Worm (Caenorhabditis elegans) whole organism, young adult: ENCODE measurements around the gene nspc-20.

Experiments used
- C06A6.2 ChIP-seq: fragments of 200-800 bp; sonication (Bioruptor generic); conservative IDR thresholded peaks from 2 replicates; pipeline ENCODE4 v1.3.6; 2022; ENCODE audit warnings: missing genetic modification characterization, missing compliant biosample characterization
- C17E4.6 ChIP-seq: fragments of 200-800 bp; sonication (Bioruptor generic); IDR thresholded peaks from 2 replicates; pipeline ENCODE4 v1.3.6; 2022; ENCODE audit warnings: missing genetic modification reagents, missing genetic modification characterization, missing compliant biosample characterization
- D2030.7 ChIP-seq: fragments of 200-800 bp; sonication (Bioruptor generic); IDR thresholded peaks from 2 replicates; pipeline ENCODE4 v1.3.6; 2022; ENCODE audit warnings: missing genetic modification reagents, missing genetic modification characterization, missing compliant biosample characterization
- F23B12.7 ChIP-seq: sonication (generic microtip); optimal IDR thresholded peaks from 2 replicates; lab custom pipeline; 2017; ENCODE audit warnings: missing genetic modification characterization, mild to moderate bottlenecking, missing compliant biosample characterization, antibody characterized with exemption, moderate library complexity; ENCODE audit not compliant: insufficient read depth
- F57A8.1 ChIP-seq: fragments of 200-800 bp; sonication (Bioruptor generic); optimal IDR thresholded peaks from 2 replicates; lab custom pipeline; 2018; ENCODE audit warnings: mild to moderate bottlenecking, missing genetic modification characterization, moderate library complexity, missing compliant biosample characterization
- F57C9.4 ChIP-seq: sonication (generic microtip); optimal IDR thresholded peaks from 2 replicates; lab custom pipeline; 2017; ENCODE audit warnings: mild to moderate bottlenecking, missing genetic modification characterization, missing compliant biosample characterization
- T07F8.4 ChIP-seq: sonication (generic microtip); optimal IDR thresholded peaks from 2 replicates; lab custom pipeline; 2016; ENCODE audit warnings: mild to moderate bottlenecking, missing genetic modification characterization, moderate library complexity, missing compliant biosample characterization
- T26A5.8 ChIP-seq: sonication (generic microtip); optimal IDR thresholded peaks from 2 replicates; lab custom pipeline; 2016; ENCODE audit warnings: missing genetic modification characterization, missing compliant biosample characterization
- Y67H2A.10 ChIP-seq: fragments of 200-800 bp; sonication (Bioruptor generic); conservative IDR thresholded peaks from 2 replicates; pipeline ENCODE4 v1.3.6; 2022; ENCODE audit warnings: missing genetic modification reagents, missing genetic modification characterization, missing compliant biosample characterization
- Y95B8A.8 ChIP-seq: fragments of 200-800 bp; sonication (Bioruptor generic); IDR thresholded peaks from 2 replicates; pipeline ENCODE4 v1.3.6; 2022; ENCODE audit warnings: missing genetic modification reagents, missing genetic modification characterization, missing compliant biosample characterization
- ama-1 ChIP-seq, 3 experiments: fragments of 150-350 bp in 1 of 3; sonication (generic microtip) in 2 of 3; optimal IDR thresholded peaks; 2 replicates each; lab custom pipeline; 2014 to 2018; ENCODE audit warnings: missing biosample characterization in 2 of 3, missing genetic modification characterization in 2 of 3, missing genetic modification reagents in 2 of 3
- bed-1 ChIP-seq: fragments of 200-800 bp; sonication (Bioruptor generic); IDR thresholded peaks from 2 replicates; pipeline ENCODE4 v1.3.6; 2022; ENCODE audit warnings: missing genetic modification reagents, missing genetic modification characterization, missing compliant biosample characterization
- ccch-3 ChIP-seq: fragments of 200-800 bp; sonication (Bioruptor generic); optimal IDR thresholded peaks from 2 replicates; lab custom pipeline; 2018; ENCODE audit warnings: mild to moderate bottlenecking, missing genetic modification characterization, missing compliant biosample characterization
- cebp-1 ChIP-seq, 2 experiments: fragments of 200-800 bp in 1 of 2; sonication (Bioruptor generic) in 1 of 2; sonication (generic microtip) in 1 of 2; IDR thresholded peaks in 1 of 2; optimal IDR thresholded peaks in 1 of 2; 2 replicates each; pipeline versions ENCODE4 v1.3.6 to Lab custom; 2017 to 2022; ENCODE audit warnings: missing compliant biosample characterization in 2 of 2, missing genetic modification characterization in 2 of 2, mild to moderate bottlenecking in 1 of 2, missing genetic modification reagents in 1 of 2, moderate library complexity in 1 of 2
- cebp-2 ChIP-seq: fragments of 200-800 bp; sonication (Bioruptor generic); IDR thresholded peaks from 2 replicates; pipeline ENCODE4 v1.3.6; 2022; ENCODE audit warnings: missing genetic modification characterization, missing compliant biosample characterization
- dox-1 ChIP-seq: fragments of 200-800 bp; sonication (Bioruptor generic); IDR thresholded peaks from 2 replicates; pipeline ENCODE4 v1.3.6; 2022; ENCODE audit warnings: missing genetic modification reagents, missing genetic modification characterization, missing compliant biosample characterization
- egl-18 ChIP-seq: fragments of 200-800 bp; sonication (Bioruptor generic); IDR thresholded peaks from 2 replicates; pipeline ENCODE4 v1.3.6; 2022; ENCODE audit warnings: missing genetic modification reagents, missing genetic modification characterization, missing compliant biosample characterization
- egrh-3 ChIP-seq: fragments of 200-800 bp; sonication (Bioruptor generic); IDR thresholded peaks from 2 replicates; pipeline ENCODE4 v1.3.6; 2022; ENCODE audit warnings: missing genetic modification reagents, missing genetic modification characterization, missing compliant biosample characterization
- ekl-4 ChIP-seq: fragments of 200-800 bp; sonication (Bioruptor generic); IDR thresholded peaks from 2 replicates; pipeline ENCODE4 v1.3.6; 2022; ENCODE audit warnings: missing genetic modification reagents, missing genetic modification characterization, missing compliant biosample characterization
- ets-4 ChIP-seq: fragments of 200-800 bp; sonication (Bioruptor generic); optimal IDR thresholded peaks from 2 replicates; lab custom pipeline; 2018; ENCODE audit warnings: mild to moderate bottlenecking, missing genetic modification characterization, missing compliant biosample characterization
- fkh-3 ChIP-seq: sonication (generic microtip); optimal IDR thresholded peaks from 2 replicates; lab custom pipeline; 2016; ENCODE audit warnings: mild to moderate bottlenecking, missing genetic modification characterization, missing compliant biosample characterization
- gei-17 ChIP-seq: fragments of 200-800 bp; sonication (Bioruptor generic); optimal IDR thresholded peaks from 2 replicates; lab custom pipeline; 2018; ENCODE audit warnings: mild to moderate bottlenecking, missing genetic modification characterization, missing compliant biosample characterization
- hmg-20 ChIP-seq: fragments of 200-800 bp; sonication (Bioruptor generic); IDR thresholded peaks from 2 replicates; pipeline ENCODE4 v1.3.6; 2022; ENCODE audit warnings: missing genetic modification reagents, missing genetic modification characterization, missing compliant biosample characterization
- hrde-1 ChIP-seq: sonication (generic microtip); optimal IDR thresholded peaks from 2 replicates; lab custom pipeline; 2016; ENCODE audit warnings: missing genetic modification characterization, mild to moderate bottlenecking, missing compliant biosample characterization, moderate library complexity, missing genotype, missing genetic modification reagents, borderline replicate concordance
- let-526 ChIP-seq: fragments of 200-800 bp; sonication (Bioruptor generic); IDR thresholded peaks from 2 replicates; pipeline ENCODE4 v1.3.6; 2022; ENCODE audit warnings: missing genetic modification reagents, missing genetic modification characterization, missing compliant biosample characterization
- lin-26 ChIP-seq: fragments of 200-800 bp; sonication (Bioruptor generic); IDR thresholded peaks from 2 replicates; pipeline ENCODE4 v1.3.6; 2022; ENCODE audit warnings: missing genetic modification reagents, missing genetic modification characterization, missing compliant biosample characterization
- lsy-27 ChIP-seq: sonication (generic microtip); optimal IDR thresholded peaks from 2 replicates; lab custom pipeline; 2017; ENCODE audit warnings: missing genetic modification characterization, mild to moderate bottlenecking, missing compliant biosample characterization, antibody characterized with exemption, missing genotype, borderline replicate concordance; ENCODE audit not compliant: insufficient read depth
- madf-10 ChIP-seq: sonication (generic microtip); optimal IDR thresholded peaks from 2 replicates; lab custom pipeline; 2016; ENCODE audit warnings: mild to moderate bottlenecking, missing genetic modification characterization, missing compliant biosample characterization
- madf-8 ChIP-seq: fragments of 200-800 bp; sonication (Bioruptor generic); conservative IDR thresholded peaks from 2 replicates; pipeline ENCODE4 v1.3.6; 2022; ENCODE audit warnings: missing genetic modification reagents, missing genetic modification characterization, missing compliant biosample characterization
- mel-28 ChIP-seq: sonication (generic microtip); optimal IDR thresholded peaks from 2 replicates; lab custom pipeline; 2016; ENCODE audit warnings: borderline replicate concordance, mild to moderate bottlenecking, missing genetic modification characterization, missing compliant biosample characterization
- mes-4 ChIP-seq: sonication (generic microtip); optimal IDR thresholded peaks from 2 replicates; lab custom pipeline; 2016; ENCODE audit warnings: missing genotype, missing genetic modification characterization, missing compliant biosample characterization
- mxl-1 ChIP-seq: sonication (generic microtip); optimal IDR thresholded peaks from 2 replicates; lab custom pipeline; 2016; ENCODE audit warnings: missing genetic modification characterization, missing compliant biosample characterization
- nfya-2 ChIP-seq: fragments of 200-800 bp; sonication (Bioruptor generic); IDR thresholded peaks from 2 replicates; pipeline ENCODE4 v1.3.6; 2022; ENCODE audit warnings: missing genetic modification reagents, missing genetic modification characterization, missing compliant biosample characterization
- nhr-80 ChIP-seq: sonication (generic microtip); optimal IDR thresholded peaks from 2 replicates; lab custom pipeline; 2016; ENCODE audit warnings: missing genetic modification characterization, missing compliant biosample characterization
- rcor-1 ChIP-seq: fragments of 200-800 bp; sonication (Bioruptor generic); IDR thresholded peaks from 2 replicates; pipeline ENCODE4 v1.3.6; 2022; ENCODE audit warnings: missing genetic modification reagents, missing genetic modification characterization, missing compliant biosample characterization
- rec-8 ChIP-seq, 2 experiments: sonication (generic microtip); optimal IDR thresholded peaks; 2 replicates each; lab custom pipeline; 2016; ENCODE audit warnings: mild to moderate bottlenecking in 2 of 2, missing genetic modification characterization in 2 of 2, missing genetic modification reagents in 2 of 2, missing genotype in 2 of 2, missing biosample characterization in 1 of 2, missing compliant biosample characterization in 1 of 2, moderate library complexity in 1 of 2
- sdz-38 ChIP-seq: sonication (generic microtip); optimal IDR thresholded peaks from 2 replicates; lab custom pipeline; 2016; ENCODE audit warnings: missing genotype, missing genetic modification characterization, missing compliant biosample characterization
- sea-2 ChIP-seq: fragments of 200-800 bp; sonication (Bioruptor generic); IDR thresholded peaks from 2 replicates; pipeline ENCODE4 v1.3.6; 2022; ENCODE audit warnings: missing genetic modification characterization, missing compliant biosample characterization
- snpc-3.4 ChIP-seq: sonication (generic microtip); optimal IDR thresholded peaks from 2 replicates; lab custom pipeline; 2017; ENCODE audit warnings: missing genetic modification characterization, mild to moderate bottlenecking, missing compliant biosample characterization, antibody characterized with exemption, moderate library complexity, missing genotype, missing genetic modification reagents
- snpc-4 ChIP-seq, 5 experiments: fragments of 150-350 bp in 1 of 5; sonication (generic microtip) in 4 of 5; optimal IDR thresholded peaks; 2 replicates each; lab custom pipeline; 2014 to 2018; ENCODE audit warnings: missing genetic modification characterization in 5 of 5, missing biosample characterization in 3 of 5, antibody characterized with exemption in 2 of 5, mild to moderate bottlenecking in 2 of 5, missing compliant biosample characterization in 2 of 5, missing genotype in 2 of 5, moderate library complexity in 2 of 5, missing genetic modification reagents in 1 of 5
- tbx-9 ChIP-seq: sonication (generic microtip); optimal IDR thresholded peaks from 2 replicates; lab custom pipeline; 2016; ENCODE audit warnings: borderline replicate concordance, missing genetic modification characterization, inconsistent platforms, missing compliant biosample characterization
- unc-130 ChIP-seq: sonication (generic microtip); optimal IDR thresholded peaks from 2 replicates; lab custom pipeline; 2016; ENCODE audit warnings: missing genetic modification reagents, missing genetic modification characterization, missing compliant biosample characterization
- ztf-18 ChIP-seq: sonication (generic microtip); optimal IDR thresholded peaks from 2 replicates; lab custom pipeline; 2016; ENCODE audit warnings: missing genotype, mild to moderate bottlenecking, missing genetic modification characterization, missing compliant biosample characterization
- ztf-25 ChIP-seq: fragments of 200-800 bp; sonication (Bioruptor generic); IDR thresholded peaks from 2 replicates; pipeline ENCODE4 v1.3.6; 2022; ENCODE audit warnings: missing genetic modification reagents, missing genetic modification characterization, missing compliant biosample characterization

Gene nspc-20

DNA sequence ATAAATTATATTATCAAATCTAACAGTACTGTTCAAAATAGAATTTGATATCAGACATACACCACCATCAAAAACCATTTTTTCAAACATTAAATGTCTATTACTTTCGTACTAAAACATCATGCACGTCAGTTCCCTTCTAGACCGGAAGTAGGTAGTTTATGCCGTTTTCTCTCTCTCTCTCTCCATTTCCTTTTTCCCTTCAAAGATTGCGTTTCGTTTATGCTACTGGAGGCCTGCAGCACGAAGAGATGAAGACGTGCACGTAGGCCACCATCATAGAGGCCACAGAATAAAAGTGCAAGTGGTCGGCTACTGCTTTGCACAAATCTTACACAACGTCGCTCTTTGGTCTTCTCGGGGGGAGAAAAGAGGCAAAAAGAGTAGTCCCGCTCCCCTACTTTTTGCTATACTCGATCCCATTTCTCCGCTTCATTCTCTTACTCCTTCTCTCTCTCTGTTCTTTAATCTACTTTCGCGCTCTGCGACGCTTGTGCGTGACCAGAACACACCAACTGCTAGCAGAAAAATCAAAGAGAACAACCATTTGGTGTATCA, 31.5 kb upstream of the nspc-20 start (continued):
- TF ChIP-seq dox-1 (peak; percentile 64), let-526 (GFP tag; lab: Robert Waterston, UW) (no peak), nfya-2 (GFP tag; lab: Robert Waterston, UW) (no peak), rcor-1 (GFP tag; lab: Robert Waterston, UW) (peak; percentile 32; the same call in 1 of the 2 replicates)

DNA sequence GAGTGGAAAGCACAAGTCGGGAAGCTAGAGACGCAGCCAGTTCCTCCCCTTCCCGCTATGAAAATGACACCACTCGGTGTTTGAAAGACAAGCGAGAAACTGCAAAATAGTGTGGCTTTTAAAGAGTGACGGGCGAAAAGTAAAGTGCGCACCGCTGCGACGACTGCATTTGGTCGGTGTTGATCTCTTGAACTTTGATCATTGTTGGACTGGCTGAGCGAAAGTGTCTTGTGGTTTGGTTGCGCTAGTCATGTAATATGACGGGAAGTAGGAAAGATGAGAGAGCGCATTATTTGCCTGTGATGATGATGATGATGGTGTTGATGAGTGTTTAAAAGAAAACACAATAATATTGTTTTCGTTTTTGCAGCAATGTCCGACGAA, 30.3 kb upstream of the nspc-20 start:
- TF ChIP-seq Y67H2A.10 (GFP tag; lab: Robert Waterston, UW) (no peak), sdz-38 (tag; lab: Kevin White, UChicago) (no peak), let-526 (GFP tag; lab: Robert Waterston, UW) (peak; percentile 27; the same call in 1 of the 2 replicates), ets-4 (GFP tag; lab: Kevin White, UChicago) (peak; percentile 61), lsy-27 (tag; lab: Kevin White, UChicago) (no peak), mes-4 (no peak), ztf-18 (tag; lab: Kevin White, UChicago) (peak; percentile 49), rcor-1 (GFP tag; lab: Robert Waterston, UW) (peak; percentile 49), cebp-2 (GFP tag; lab: Robert Waterston, UW) (no peak), madf-10 (tag; lab: Kevin White, UChicago) (peak; percentile 84), D2030.7 (GFP tag; lab: Robert Waterston, UW) (no peak), T07F8.4 (tag; lab: Kevin White, UChicago) (no peak), Y95B8A.8 (GFP tag; lab: Robert Waterston, UW) (no peak), unc-130 (GFP tag; lab: Kevin White, UChicago) (no peak), egrh-3 (no peak), nhr-80 (tag; lab: Kevin White, UChicago) (peak; percentile 99), mel-28 (tag; lab: Kevin White, UChicago) (no peak), C17E4.6 (GFP tag; lab: Robert Waterston, UW) (no peak), cebp-1 (GFP tag; IDR thresholded peaks at IDR 0.05; lab: Robert Waterston, UW) (peak; percentile 48; the same call in 1 of the 2 replicates), cebp-1 (tag; optimal IDR thresholded peaks at IDR 0.05; lab: Kevin White, UChicago) (peak; percentile 90), rec-8 (tag; optimal IDR thresholded peaks at IDR 0.05; lab: Kevin White, UChicago) (no peak), egl-18 (no peak), F57A8.1 (GFP tag; lab: Kevin White, UChicago) (no peak), hmg-20 (GFP tag; lab: Robert Waterston, UW) (no peak), tbx-9 (no peak), madf-8 (GFP tag; lab: Robert Waterston, UW) (no peak), C06A6.2 (GFP tag; lab: Robert Waterston, UW) (peak; percentile 75), ztf-25 (no peak), sea-2 (GFP tag; lab: Robert Waterston, UW) (no peak), F57C9.4 (tag; lab: Kevin White, UChicago) (no peak), snpc-4 (GFP tag; optimal IDR thresholded peaks at IDR 0.05; lab: Kevin White, UChicago) (no peak), snpc-4 (tag; optimal IDR thresholded peaks at IDR 0.05; lab: Kevin White, UChicago) (peak; percentile 49 to 61 (median 55)), lin-26 (GFP tag; lab: Robert Waterston, UW) (peak; percentile 46; the same call in 1 of the 2 replicates), hrde-1 (tag; lab: Kevin White, UChicago) (no peak), mxl-1 (tag; lab: Kevin White, UChicago) (no peak), snpc-3.4 (tag; lab: Kevin White, UChicago) (no peak), ccch-3 (no peak), F23B12.7 (tag; lab: Kevin White, UChicago) (peak; percentile 56), fkh-3 (tag; lab: Kevin White, UChicago) (no peak), gei-17 (GFP tag; lab: Kevin White, UChicago) (peak; percentile 67), ekl-4 (GFP tag; lab: Robert Waterston, UW) (no peak), ama-1 (optimal IDR thresholded peaks at IDR 0.05; lab: Kevin White, UChicago) (no peak), ama-1 (GFP tag; optimal IDR thresholded peaks at IDR 0.05; lab: Kevin White, UChicago) (no peak), bed-1 (GFP tag; lab: Robert Waterston, UW) (no peak), T26A5.8 (tag; lab: Kevin White, UChicago) (no peak)
